Fruit fly (Drosophila melanogaster) whole organism, prepupa: ENCODE results near the gene mbt.

ENCODE experiments used
- Blimp-1 ChIP-seq: fragments of 200-800 bp; sonication (Bioruptor generic); optimal IDR thresholded peaks from 3 replicates; lab custom pipeline; 2017; ENCODE audit warnings: missing biosample characterization, missing genetic modification characterization, mild to moderate bottlenecking, moderate library complexity, missing genetic modification reagents
- CG10631 ChIP-seq: fragments of 200-800 bp; sonication (Bioruptor generic); optimal IDR thresholded peaks from 2 replicates; lab custom pipeline; 2016; ENCODE audit warnings: missing biosample characterization, missing genetic modification characterization
- CG10669 ChIP-seq: fragments of 200-800 bp; sonication (Bioruptor generic); optimal IDR thresholded peaks from 3 replicates; lab custom pipeline; 2018; ENCODE audit warnings: missing biosample characterization, mild to moderate bottlenecking, missing genetic modification characterization, moderate library complexity
- CG11762 ChIP-seq: fragments of 200-800 bp; sonication (Bioruptor generic); optimal IDR thresholded peaks from 3 replicates; lab custom pipeline; 2016; ENCODE audit warnings: missing biosample characterization, missing genetic modification characterization; ENCODE audit not compliant: insufficient read depth
- CG11902 ChIP-seq: fragments of 200-800 bp; sonication (Bioruptor generic); optimal IDR thresholded peaks from 3 replicates; lab custom pipeline; 2016; ENCODE audit warnings: missing biosample characterization, missing genetic modification characterization
- CG1621 ChIP-seq: fragments of 200-800 bp; sonication (Bioruptor generic); optimal IDR thresholded peaks from 3 replicates; lab custom pipeline; 2018; ENCODE audit warnings: missing biosample characterization, mild to moderate bottlenecking, missing genetic modification characterization
- CG16779 ChIP-seq: fragments of 200-800 bp; sonication (Bioruptor generic); optimal IDR thresholded peaks from 3 replicates; lab custom pipeline; 2017; ENCODE audit warnings: missing biosample characterization, mild to moderate bottlenecking, missing genetic modification characterization
- CG31627 ChIP-seq: fragments of 200-800 bp; sonication (Bioruptor generic); optimal IDR thresholded peaks from 3 replicates; lab custom pipeline; 2016; ENCODE audit warnings: missing biosample characterization, missing genetic modification characterization
- CG32006 ChIP-seq: fragments of 200-800 bp; sonication (Bioruptor generic); optimal IDR thresholded peaks from 3 replicates; lab custom pipeline; 2017; ENCODE audit warnings: missing biosample characterization, mild to moderate bottlenecking, missing genetic modification characterization
- CG34406 ChIP-seq: fragments of 200-800 bp; sonication (Bioruptor generic); optimal IDR thresholded peaks from 3 replicates; lab custom pipeline; 2016; ENCODE audit warnings: missing biosample characterization, missing genetic modification characterization
- CG3919 ChIP-seq: fragments of 200-800 bp; sonication (Bioruptor generic); optimal IDR thresholded peaks from 3 replicates; lab custom pipeline; 2016; ENCODE audit warnings: missing biosample characterization, missing genetic modification characterization
- CG6163 ChIP-seq: fragments of 200-800 bp; sonication (Bioruptor generic); IDR thresholded peaks from 3 replicates; pipeline ENCODE4 v1.3.6; 2022; ENCODE audit warnings: missing biosample characterization, missing genetic modification characterization
- CG6792 ChIP-seq: fragments of 200-800 bp; sonication (Bioruptor generic); optimal IDR thresholded peaks from 3 replicates; lab custom pipeline; 2016; ENCODE audit warnings: missing biosample characterization, missing genetic modification characterization
- CG6808 ChIP-seq: fragments of 200-800 bp; sonication (Bioruptor generic); optimal IDR thresholded peaks from 3 replicates; lab custom pipeline; 2017; ENCODE audit warnings: missing biosample characterization, missing genetic modification characterization, mild to moderate bottlenecking, moderate library complexity, missing genetic modification reagents
- CG6854 ChIP-seq: fragments of 200-800 bp; sonication (Bioruptor generic); optimal IDR thresholded peaks from 2 replicates; lab custom pipeline; 2017; ENCODE audit warnings: missing biosample characterization, mild to moderate bottlenecking, missing genetic modification characterization
- CG8119 ChIP-seq: fragments of 200-800 bp; sonication (Bioruptor generic); IDR thresholded peaks from 3 replicates; pipeline ENCODE4 v1.3.6; 2022; ENCODE audit warnings: missing biosample characterization, missing genetic modification characterization
- CG8319 ChIP-seq: fragments of 200-800 bp; sonication (Bioruptor generic); optimal IDR thresholded peaks from 3 replicates; lab custom pipeline; 2016; ENCODE audit warnings: missing biosample characterization, missing genetic modification characterization
- CG8632 ChIP-seq: fragments of 200-800 bp; sonication (Bioruptor generic); optimal IDR thresholded peaks from 3 replicates; lab custom pipeline; 2016; ENCODE audit warnings: missing biosample characterization, missing genetic modification characterization
- Eip75B ChIP-seq: fragments of 200-800 bp; sonication (Bioruptor generic); optimal IDR thresholded peaks from 3 replicates; lab custom pipeline; 2016; ENCODE audit warnings: missing biosample characterization, missing genetic modification characterization
- Eip78C ChIP-seq: fragments of 200-800 bp; sonication (Bioruptor generic); peaks from one replicate; lab custom pipeline; 2016; ENCODE audit warnings: missing biosample characterization, missing genetic modification characterization
- Ets21C ChIP-seq: fragments of 200-800 bp; sonication (Bioruptor generic); optimal IDR thresholded peaks from 3 replicates; lab custom pipeline; 2016; ENCODE audit warnings: missing biosample characterization, missing genetic modification characterization
- Gug ChIP-seq: fragments of 200-800 bp; sonication (Bioruptor generic); IDR thresholded peaks from 2 replicates; pipeline ENCODE4 v1.3.6; 2022; ENCODE audit warnings: missing biosample characterization, missing genetic modification characterization
- Hr38 ChIP-seq: sonication (Bioruptor generic); optimal IDR thresholded peaks from 2 replicates; lab custom pipeline; 2016; ENCODE audit warnings: missing biosample characterization, missing genetic modification characterization
- Hr39 ChIP-seq: fragments of 200-800 bp; sonication (Bioruptor generic); optimal IDR thresholded peaks from 2 replicates; lab custom pipeline; 2016; ENCODE audit warnings: missing biosample characterization, missing genetic modification characterization
- Hr4 ChIP-seq: fragments of 200-800 bp; sonication (Bioruptor generic); optimal IDR thresholded peaks from 3 replicates; lab custom pipeline; 2016; ENCODE audit warnings: missing biosample characterization, missing genetic modification characterization
- OdsH ChIP-seq: fragments of 200-800 bp; sonication (Bioruptor generic); optimal IDR thresholded peaks from 3 replicates; lab custom pipeline; 2016; ENCODE audit warnings: missing biosample characterization, missing genetic modification characterization
- Smox ChIP-seq: fragments of 200-800 bp; sonication (Bioruptor generic); optimal IDR thresholded peaks from 3 replicates; lab custom pipeline; 2016; ENCODE audit warnings: missing biosample characterization, missing genetic modification characterization
- Sox14 ChIP-seq: fragments of 200-800 bp; sonication (Bioruptor generic); optimal IDR thresholded peaks from 3 replicates; lab custom pipeline; 2016; ENCODE audit warnings: missing biosample characterization, missing genetic modification characterization
- Sox15 ChIP-seq: fragments of 200-800 bp; sonication (Bioruptor generic); optimal IDR thresholded peaks from 3 replicates; lab custom pipeline; 2016; ENCODE audit warnings: missing biosample characterization, missing genetic modification characterization
- acj6 ChIP-seq: fragments of 200-800 bp; sonication (Bioruptor generic); optimal IDR thresholded peaks from 3 replicates; lab custom pipeline; 2016; ENCODE audit warnings: missing biosample characterization, missing genetic modification characterization
- cyc ChIP-seq: fragments of 200-800 bp; sonication (Bioruptor generic); optimal IDR thresholded peaks from 3 replicates; lab custom pipeline; 2016; ENCODE audit warnings: missing biosample characterization, missing genetic modification characterization
- dac ChIP-seq: fragments of 200-800 bp; sonication (Bioruptor generic); optimal IDR thresholded peaks from 2 replicates; lab custom pipeline; 2017; ENCODE audit warnings: missing biosample characterization, mild to moderate bottlenecking, missing genetic modification characterization
- dsx ChIP-seq: fragments of 200-800 bp; optimal IDR thresholded peaks from 3 replicates; lab custom pipeline; 2019; ENCODE audit warnings: missing biosample characterization, mild to moderate bottlenecking, missing genetic modification characterization, moderate library complexity; ENCODE audit not compliant: poor library complexity, severe bottlenecking
- esn ChIP-seq: fragments of 200-800 bp; sonication (Bioruptor generic); optimal IDR thresholded peaks from 2 replicates; lab custom pipeline; 2016; ENCODE audit warnings: missing biosample characterization, mild to moderate bottlenecking, missing genetic modification characterization, moderate library complexity
- fd85E ChIP-seq: fragments of 200-800 bp; sonication (Bioruptor generic); optimal IDR thresholded peaks from 3 replicates; lab custom pipeline; 2016; ENCODE audit warnings: missing biosample characterization, missing genetic modification characterization
- fkh ChIP-seq: fragments of 200-800 bp; sonication (Bioruptor generic); optimal IDR thresholded peaks from 3 replicates; lab custom pipeline; 2017; ENCODE audit warnings: missing biosample characterization, mild to moderate bottlenecking, missing genetic modification characterization, moderate library complexity
- lz ChIP-seq: fragments of 200-800 bp; sonication (Bioruptor generic); optimal IDR thresholded peaks from 3 replicates; lab custom pipeline; 2016; ENCODE audit warnings: missing biosample characterization, missing genetic modification characterization
- net ChIP-seq: fragments of 200-800 bp; sonication (Bioruptor generic); optimal IDR thresholded peaks from 3 replicates; lab custom pipeline; 2016; ENCODE audit warnings: missing biosample characterization, missing genetic modification characterization
- pdm3 ChIP-seq: fragments of 200-800 bp; sonication (Bioruptor generic); optimal IDR thresholded peaks from 3 replicates; lab custom pipeline; 2016; ENCODE audit warnings: missing biosample characterization, missing genetic modification characterization
- salr ChIP-seq, 2 experiments: fragments of 200-800 bp; sonication (Bioruptor generic); optimal IDR thresholded peaks; 3 replicates each; lab custom pipeline; 2016 to 2018; ENCODE audit warnings: missing biosample characterization in 2 of 2, missing genetic modification characterization in 2 of 2, mild to moderate bottlenecking in 1 of 2
- spab ChIP-seq: fragments of 200-800 bp; sonication (Bioruptor generic); optimal IDR thresholded peaks from 2 replicates; lab custom pipeline; 2017; ENCODE audit warnings: missing biosample characterization, mild to moderate bottlenecking, missing genetic modification characterization, missing genetic modification reagents
- ss ChIP-seq, 2 experiments: fragments of 200-800 bp; sonication (Bioruptor generic); optimal IDR thresholded peaks; 2 replicates in 1 of 2; 3 replicates in 1 of 2; lab custom pipeline; 2017 to 2018; ENCODE audit warnings: mild to moderate bottlenecking in 2 of 2, missing biosample characterization in 2 of 2, missing genetic modification characterization in 2 of 2, moderate library complexity in 1 of 2
- svp ChIP-seq: fragments of 200-800 bp; sonication (Bioruptor generic); peaks from one replicate; lab custom pipeline; 2016; ENCODE audit warnings: missing biosample characterization, missing genetic modification characterization
- topi ChIP-seq: fragments of 200-800 bp; sonication (Bioruptor generic); optimal IDR thresholded peaks from 3 replicates; lab custom pipeline; 2016; ENCODE audit warnings: missing biosample characterization, missing genetic modification characterization
- vri ChIP-seq: fragments of 200-800 bp; sonication (Bioruptor generic); optimal IDR thresholded peaks from 3 replicates; lab custom pipeline; 2016; ENCODE audit warnings: missing biosample characterization, mild to moderate bottlenecking, missing genetic modification characterization

The mbt gene

DNA sequence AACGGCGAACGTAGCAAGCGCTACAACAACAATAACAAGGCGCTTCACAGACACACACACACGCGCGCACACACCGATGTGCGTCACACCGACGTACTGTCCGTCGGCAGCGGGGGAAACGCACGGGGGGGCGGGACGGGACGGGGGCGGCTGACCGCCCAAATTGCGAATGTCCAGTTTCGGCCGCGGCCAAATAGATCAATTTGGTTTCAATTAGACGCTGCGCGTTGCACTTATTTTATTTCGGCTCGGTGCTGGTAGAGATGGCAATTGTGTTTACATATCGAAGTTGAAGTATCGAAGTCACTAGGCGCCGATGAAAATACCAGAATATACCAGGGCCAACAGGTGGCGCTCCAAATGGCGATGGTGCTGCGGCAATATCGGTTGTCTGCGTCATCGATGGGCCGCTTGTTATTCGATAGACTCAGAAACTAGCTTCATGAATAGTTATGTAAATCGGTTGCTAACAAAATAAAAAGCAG is 26.7 kb downstream of the mbt start, which contains the start of gene Rok:
Rok (minus strand) TSS at position 309 of the 485 bp plus-strand sequence.
- TF ChIP-seq fkh (GFP tag; lab: Kevin White, UChicago) (peak; percentile 51), CG6163 (GFP tag; lab: Robert Waterston, UW) (0 out of 3 replicates have a peak, but pooled peaks have one; percentile 31), CG11902 (GFP tag; lab: Kevin White, UChicago) (no peak), CG10631 (GFP tag; lab: Kevin White, UChicago) (no peak), lz (GFP tag; lab: Kevin White, UChicago) (no peak), CG6808 (GFP tag; lab: Kevin White, UChicago) (peak; percentile 8), CG6854 (GFP tag; lab: Kevin White, UChicago) (no peak), CG8319 (GFP tag; lab: Kevin White, UChicago) (no peak)
- TF ChIP-seq, all 60 proteins: peak for 3

DNA sequence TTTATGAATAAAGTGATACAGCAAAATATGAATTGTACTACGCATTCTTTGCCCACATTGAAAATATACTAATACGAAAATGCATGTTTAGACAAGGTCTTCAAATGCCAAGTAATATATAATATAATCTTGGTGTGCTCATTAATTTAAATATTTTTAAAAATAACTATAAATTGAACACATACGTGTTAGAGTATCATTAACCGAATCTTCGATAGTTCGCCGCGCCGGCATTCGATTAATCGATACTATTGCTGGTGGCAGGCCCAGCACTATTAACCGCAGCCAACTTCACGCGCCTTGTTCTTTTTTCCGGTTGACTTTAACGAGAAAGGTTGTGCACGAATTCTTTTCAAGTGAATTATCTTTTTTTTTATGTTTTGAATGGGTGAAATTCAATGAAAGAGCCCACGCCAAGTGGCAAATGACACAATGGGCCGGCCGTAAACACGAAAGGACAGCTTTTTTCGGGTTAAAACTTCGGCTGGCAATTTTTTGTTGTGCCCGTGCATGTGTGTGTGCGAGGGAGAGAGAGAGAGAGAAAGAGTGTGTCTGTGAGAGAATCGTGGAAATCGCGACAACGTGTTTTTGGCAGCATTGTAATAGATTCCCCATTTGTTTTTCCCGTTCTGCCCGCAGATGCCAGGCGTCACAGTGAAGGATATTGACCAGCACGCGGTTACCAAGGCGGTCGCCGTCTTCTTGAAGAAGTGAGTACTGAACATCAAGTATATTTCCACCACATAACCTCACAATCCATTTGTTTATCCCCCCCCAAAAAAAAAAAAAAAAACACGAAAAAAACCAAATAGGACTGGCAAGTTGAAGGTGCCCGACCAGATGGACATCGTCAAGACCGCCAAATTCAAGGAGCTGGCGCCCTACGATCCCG is 27.4 kb downstream of the mbt start, which contains the start of gene RpS19a:
RpS19a (plus strand) TSS at position 301 of the 892 bp plus-strand sequence.
- TF ChIP-seq CG11762 (GFP tag; lab: Kevin White, UChicago) = peak; percentile 32
- TF ChIP-seq Blimp-1 (GFP tag; lab: Kevin White, UChicago) = peak; percentile 74
- TF ChIP-seq Eip78C (GFP tag; lab: Kevin White, UChicago) = peak; percentile 89
- peak; percentile 82 to 85 for TF ChIP-seq ss (GFP tag; optimal IDR thresholded peaks at IDR 0.05; lab: Kevin White, UChicago)
- no peak for TF ChIP-seq CG8119
- TF ChIP-seq Smox (GFP tag; lab: Kevin White, UChicago) = peak; percentile 61
- peak; percentile 77 for TF ChIP-seq CG16779 (tag; lab: Kevin White, UChicago)
- TF ChIP-seq OdsH = peak; percentile 50
- no peak for TF ChIP-seq CG11902 (GFP tag; lab: Kevin White, UChicago)
- TF ChIP-seq vri (GFP tag; lab: Kevin White, UChicago) = peak; percentile 62
- peak; percentile 52 for TF ChIP-seq Eip75B (GFP tag; lab: Kevin White, UChicago)
- TF ChIP-seq Ets21C (GFP tag; lab: Kevin White, UChicago) = peak; percentile 3
- peak; percentile 79 for TF ChIP-seq esn (GFP tag; lab: Kevin White, UChicago)
- peak; percentile 39 for TF ChIP-seq CG10631 (GFP tag; lab: Kevin White, UChicago)
- TF ChIP-seq Sox15 (GFP tag; lab: Kevin White, UChicago) = no peak
- TF ChIP-seq fkh (GFP tag; lab: Kevin White, UChicago) = no peak
- no peak for TF ChIP-seq Hr38 (GFP tag; lab: Kevin White, UChicago)
- TF ChIP-seq CG1621 (tag; lab: Kevin White, UChicago) = peak; percentile 56
- peak; percentile 9 for TF ChIP-seq Sox14
- TF ChIP-seq fd85E (GFP tag; lab: Kevin White, UChicago) = peak; percentile 58
- TF ChIP-seq spab (GFP tag; lab: Kevin White, UChicago) = peak; percentile 41
- peak; percentile 77 for TF ChIP-seq svp (GFP tag; lab: Kevin White, UChicago)
- TF ChIP-seq CG31627 (GFP tag; lab: Kevin White, UChicago) = peak; percentile 1
- peak; percentile 32 for TF ChIP-seq CG32006 (GFP tag; lab: Kevin White, UChicago)
- peak; percentile 58 for TF ChIP-seq pdm3 (GFP tag; lab: Kevin White, UChicago)
- peak; percentile 43 for TF ChIP-seq dac (GFP tag; lab: Kevin White, UChicago)
- TF ChIP-seq CG34406 = peak; percentile 67
- TF ChIP-seq CG6808 (GFP tag; lab: Kevin White, UChicago) = peak; percentile 72
- TF ChIP-seq Gug (GFP tag; lab: Robert Waterston, UW) = 0 out of 2 replicates have a peak, but pooled peaks have one; percentile 10
- TF ChIP-seq CG6792 = no peak
- peak; percentile 23 for TF ChIP-seq Hr39 (GFP tag; lab: Kevin White, UChicago)
- peak; percentile 71 for TF ChIP-seq lz (GFP tag; lab: Kevin White, UChicago)
- TF ChIP-seq dsx = peak; percentile 48
- peak; percentile 50 for TF ChIP-seq cyc
- peak; percentile 83 for TF ChIP-seq CG6163 (GFP tag; lab: Robert Waterston, UW)
- TF ChIP-seq topi = peak; percentile 69
- peak; percentile 41 for TF ChIP-seq acj6 (GFP tag; lab: Kevin White, UChicago)
- TF ChIP-seq salr (GFP tag; optimal IDR thresholded peaks at IDR 0.05; lab: Kevin White, UChicago) = peak; percentile 12 to 78
- peak; percentile 74 for TF ChIP-seq CG10669
- TF ChIP-seq Hr4 (GFP tag; lab: Kevin White, UChicago) = peak; percentile 19
- TF ChIP-seq CG3919 = peak; percentile 76
- TF ChIP-seq CG8319 (GFP tag; lab: Kevin White, UChicago) = peak; percentile 42
- TF ChIP-seq net = peak; percentile 73
- TF ChIP-seq CG8632 (GFP tag; lab: Kevin White, UChicago) = peak; percentile 56
